Worm (Caenorhabditis elegans): ENCODE data around the gene F45E12.5.

F45E12.5 gene

ce11 chrII:7341572-7342303, 31.8 kb upstream of the F45E12.5 start:
- TF ChIP-seq tab-1 (GFP tag; IDR thresholded peaks at IDR 0.05) (no peak), ztf-23 (GFP tag; IDR thresholded peaks at IDR 0.05) (no peak), T22C8.4 (GFP tag; IDR thresholded peaks at IDR 0.05) (no peak), klf-2 (GFP tag; conservative IDR thresholded peaks at IDR 0.05) (no peak), cog-1 (tag; optimal IDR thresholded peaks at IDR 0.05) (no peak), ref-1 (GFP tag; conservative IDR thresholded peaks at IDR 0.05) (no peak), flt-1 (GFP tag; IDR thresholded peaks at IDR 0.05) (no peak), med-1 (GFP tag; optimal IDR thresholded peaks at IDR 0.05; ENCODE audit: insufficient read depth) (no peak), ztf-29 (GFP tag; IDR thresholded peaks at IDR 0.05) (no peak)

ce11 chrII:7340703-7341102, 30.8 kb upstream of the F45E12.5 start:
- TF ChIP-seq med-1 (GFP tag; optimal IDR thresholded peaks at IDR 0.05; ENCODE audit: insufficient read depth) (no peak), ztf-23 (GFP tag; IDR thresholded peaks at IDR 0.05) (no peak), flt-1 (GFP tag; IDR thresholded peaks at IDR 0.05) (no peak), klf-2 (GFP tag; conservative IDR thresholded peaks at IDR 0.05) (no peak), tab-1 (GFP tag; IDR thresholded peaks at IDR 0.05) (no peak), ztf-29 (GFP tag; IDR thresholded peaks at IDR 0.05) (no peak), T22C8.4 (GFP tag; IDR thresholded peaks at IDR 0.05) (no peak), ref-1 (GFP tag; conservative IDR thresholded peaks at IDR 0.05) (no peak), cog-1 (tag; optimal IDR thresholded peaks at IDR 0.05) (no peak)

ce11 chrII:7338995-7339394, 29.1 kb upstream of the F45E12.5 start, which contains the start of gene nhr-21:
Gene nhr-21 (plus strand): TSS chrII:7339229.
- TF ChIP-seq tab-1 (GFP tag; IDR thresholded peaks at IDR 0.05) (no peak), med-1 (GFP tag; optimal IDR thresholded peaks at IDR 0.05; ENCODE audit: insufficient read depth) (no peak), ztf-23 (GFP tag; IDR thresholded peaks at IDR 0.05) (no peak), flt-1 (GFP tag; IDR thresholded peaks at IDR 0.05) (no peak), klf-2 (GFP tag; conservative IDR thresholded peaks at IDR 0.05) (no peak), T22C8.4 (GFP tag; IDR thresholded peaks at IDR 0.05) (no peak), ztf-29 (GFP tag; IDR thresholded peaks at IDR 0.05) (no peak), ref-1 (GFP tag; conservative IDR thresholded peaks at IDR 0.05) (no peak), cog-1 (tag; optimal IDR thresholded peaks at IDR 0.05) (no peak)

DNA sequence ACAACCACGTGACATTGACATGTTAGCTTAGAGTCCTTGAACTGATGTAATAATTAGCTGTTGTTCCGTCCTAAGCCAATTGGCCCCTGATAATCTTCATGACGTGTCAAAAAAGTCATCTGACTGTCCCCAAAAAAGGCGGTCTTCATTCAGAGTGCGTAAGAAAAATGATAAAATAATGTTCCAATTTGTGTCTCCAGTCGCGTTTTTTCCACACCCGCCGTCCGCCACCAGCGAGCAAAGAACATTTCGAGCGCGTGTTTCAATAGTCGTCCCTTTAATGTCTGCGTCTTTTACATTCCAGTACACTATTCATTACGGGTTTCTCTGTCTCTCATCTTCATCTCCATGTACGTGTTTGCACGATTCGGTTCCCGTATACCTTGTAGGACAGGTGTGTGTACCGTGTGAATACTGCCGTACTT, 27.6 kb upstream of the F45E12.5 start:
- TF ChIP-seq cog-1 (tag; optimal IDR thresholded peaks at IDR 0.05), result peak; percentile 15
- no peak for TF ChIP-seq klf-2 (GFP tag; conservative IDR thresholded peaks at IDR 0.05)
- TF ChIP-seq med-1 (GFP tag; optimal IDR thresholded peaks at IDR 0.05; ENCODE audit: insufficient read depth), result no peak
- TF ChIP-seq T22C8.4 (GFP tag; IDR thresholded peaks at IDR 0.05), result no peak
- no peak for TF ChIP-seq tab-1 (GFP tag; IDR thresholded peaks at IDR 0.05)

DNA sequence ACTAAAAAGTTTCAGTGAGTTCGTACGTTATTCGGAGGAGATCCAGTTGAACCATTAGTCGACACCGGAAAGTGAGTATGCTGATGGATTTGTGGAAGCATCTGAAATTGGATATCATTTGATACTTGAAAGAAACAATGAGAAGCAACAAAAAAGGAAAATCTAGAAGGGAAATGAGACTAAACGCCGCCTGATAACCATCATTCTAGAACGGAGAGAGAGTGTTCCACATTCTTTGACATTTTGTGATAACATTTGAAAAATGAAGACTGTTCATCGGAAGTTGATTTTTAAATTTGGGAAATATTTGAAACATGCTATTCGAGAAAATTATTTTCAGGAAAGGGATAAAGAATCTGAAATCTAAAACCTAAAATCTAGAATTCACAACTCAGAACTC, 21.3 kb upstream of the F45E12.5 start, which contains the start of gene npax-1:
TSS of gene npax-1 (minus strand) at position 101 of the 400 bp plus-strand sequence.
- TF ChIP-seq ztf-29 (GFP tag; IDR thresholded peaks at IDR 0.05), result no peak
- TF ChIP-seq ztf-23 (GFP tag; IDR thresholded peaks at IDR 0.05), result no peak
- no peak for TF ChIP-seq cog-1 (tag; optimal IDR thresholded peaks at IDR 0.05)
- TF ChIP-seq flt-1 (GFP tag; IDR thresholded peaks at IDR 0.05), result no peak
- no peak for TF ChIP-seq tab-1 (GFP tag; IDR thresholded peaks at IDR 0.05)
- TF ChIP-seq med-1 (GFP tag; optimal IDR thresholded peaks at IDR 0.05; ENCODE audit: insufficient read depth), result no peak
- TF ChIP-seq T22C8.4 (GFP tag; IDR thresholded peaks at IDR 0.05), result no peak
- TF ChIP-seq ref-1 (GFP tag; conservative IDR thresholded peaks at IDR 0.05), result no peak
- no peak for TF ChIP-seq klf-2 (GFP tag; conservative IDR thresholded peaks at IDR 0.05)

- TF ChIP-seq ref-1 (GFP tag; conservative IDR thresholded peaks at IDR 0.05), result no peak
- no peak for TF ChIP-seq T22C8.4 (GFP tag; IDR thresholded peaks at IDR 0.05)
- no peak for TF ChIP-seq flt-1 (GFP tag; IDR thresholded peaks at IDR 0.05)
- TF ChIP-seq ztf-29 (GFP tag; IDR thresholded peaks at IDR 0.05), result no peak
- TF ChIP-seq tab-1 (GFP tag; IDR thresholded peaks at IDR 0.05), result no peak
Measured at ce11 chrII:7326997-7327396, 17.1 kb upstream of the F45E12.5 start.

- TF ChIP-seq ztf-29 (GFP tag; IDR thresholded peaks at IDR 0.05) (no peak), T22C8.4 (GFP tag; IDR thresholded peaks at IDR 0.05) (no peak), flt-1 (GFP tag; IDR thresholded peaks at IDR 0.05) (no peak), ztf-23 (GFP tag; IDR thresholded peaks at IDR 0.05) (no peak), med-1 (GFP tag; optimal IDR thresholded peaks at IDR 0.05; ENCODE audit: insufficient read depth) (no peak), cog-1 (tag; optimal IDR thresholded peaks at IDR 0.05) (no peak), klf-2 (GFP tag; conservative IDR thresholded peaks at IDR 0.05) (no peak), tab-1 (GFP tag; IDR thresholded peaks at IDR 0.05) (no peak), ref-1 (GFP tag; conservative IDR thresholded peaks at IDR 0.05) (no peak)
Measured at ce11 chrII:7326199-7326598, 16.3 kb upstream of the F45E12.5 start.

DNA sequence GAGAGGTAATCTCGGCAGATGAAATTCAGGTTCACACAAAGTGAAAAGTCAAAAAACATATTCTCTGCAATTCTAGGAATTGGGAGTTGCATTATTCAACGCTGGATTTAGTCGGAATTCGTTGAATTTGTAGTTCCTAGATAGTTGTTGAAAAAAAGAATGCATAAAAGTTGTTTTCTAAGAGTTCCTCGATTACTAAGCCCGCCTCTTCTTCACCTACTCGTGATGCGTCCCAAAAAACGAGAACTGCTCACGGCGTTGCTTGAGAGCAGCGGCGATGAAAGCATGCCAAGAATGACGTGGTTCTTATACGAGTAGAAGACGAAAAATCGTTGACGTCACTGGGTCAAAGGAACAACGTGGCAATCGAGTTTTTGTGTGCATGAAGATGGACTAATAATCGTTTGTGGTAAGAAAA, 15.2 kb upstream of the F45E12.5 start:
- TF ChIP-seq T22C8.4 (GFP tag; IDR thresholded peaks at IDR 0.05) (no peak), tab-1 (GFP tag; IDR thresholded peaks at IDR 0.05) (no peak), ref-1 (GFP tag; conservative IDR thresholded peaks at IDR 0.05) (no peak), ztf-29 (GFP tag; IDR thresholded peaks at IDR 0.05) (no peak), med-1 (GFP tag; optimal IDR thresholded peaks at IDR 0.05; ENCODE audit: insufficient read depth) (no peak), flt-1 (GFP tag; IDR thresholded peaks at IDR 0.05) (no peak), ztf-23 (GFP tag; IDR thresholded peaks at IDR 0.05) (no peak), klf-2 (GFP tag; conservative IDR thresholded peaks at IDR 0.05) (no peak), cog-1 (tag; optimal IDR thresholded peaks at IDR 0.05) (no peak)

ce11 chrII:7323925-7324324, 14.0 kb upstream of the F45E12.5 start, which contains the start of gene F21D12.3:
Gene F21D12.3 (minus strand): TSS chrII:7324025.
- TF ChIP-seq tab-1 (GFP tag; IDR thresholded peaks at IDR 0.05), result no peak
- TF ChIP-seq cog-1 (tag; optimal IDR thresholded peaks at IDR 0.05), result no peak
- no peak for TF ChIP-seq ref-1 (GFP tag; conservative IDR thresholded peaks at IDR 0.05)
- no peak for TF ChIP-seq flt-1 (GFP tag; IDR thresholded peaks at IDR 0.05)
- no peak for TF ChIP-seq med-1 (GFP tag; optimal IDR thresholded peaks at IDR 0.05; ENCODE audit: insufficient read depth)
- no peak for TF ChIP-seq ztf-29 (GFP tag; IDR thresholded peaks at IDR 0.05)
- no peak for TF ChIP-seq ztf-23 (GFP tag; IDR thresholded peaks at IDR 0.05)
- no peak for TF ChIP-seq klf-2 (GFP tag; conservative IDR thresholded peaks at IDR 0.05)
- TF ChIP-seq T22C8.4 (GFP tag; IDR thresholded peaks at IDR 0.05), result no peak

Measured in whole organism, midembryonic.